Fruit fly (Drosophila melanogaster): ENCODE data around the gene Nup93-1.

DNA sequence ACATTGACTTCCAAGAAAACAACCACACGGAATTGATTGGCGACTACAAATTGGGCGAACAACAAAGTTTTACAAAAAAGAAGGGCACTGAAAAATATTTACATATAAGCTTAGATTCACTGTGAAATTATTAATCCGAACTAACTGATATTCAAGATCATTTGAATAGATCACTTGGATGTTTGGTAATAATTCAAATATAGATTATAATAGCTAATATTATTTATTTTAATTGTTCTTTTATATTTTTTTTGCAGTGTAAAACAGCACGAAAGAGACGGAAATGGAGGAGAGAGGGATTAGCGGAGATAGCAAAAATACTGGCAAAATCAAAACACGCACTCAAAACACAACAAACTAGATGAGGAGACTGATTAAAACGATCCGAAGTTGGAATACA, 15.6 kb downstream of the Nup93-1 start:
- no peak for TF ChIP-seq psq (optimal IDR thresholded peaks at IDR 0.05)
- TF ChIP-seq EcR (GFP tag; optimal IDR thresholded peaks at IDR 0.05) = no peak

All from whole organism.